Worm (Caenorhabditis elegans) whole organism, early embryonic: ENCODE measurements around the gene BE10.1.

ENCODE experiments used
- B0310.2 ChIP-seq: sonication (generic microtip); optimal IDR thresholded peaks from 2 replicates; lab custom pipeline; 2016; ENCODE audit warnings: mild to moderate bottlenecking, missing genetic modification characterization, missing compliant biosample characterization
- F13C5.2 ChIP-seq: sonication (generic microtip); optimal IDR thresholded peaks from 2 replicates; lab custom pipeline; 2017; ENCODE audit warnings: mild to moderate bottlenecking, missing genetic modification characterization, inconsistent platforms, missing compliant biosample characterization
- aly-1 ChIP-seq: sonication (generic microtip); optimal IDR thresholded peaks from 2 replicates; lab custom pipeline; 2016; ENCODE audit warnings: missing genetic modification characterization, missing compliant biosample characterization
- ama-1 ChIP-seq: fragments of 150-350 bp; optimal IDR thresholded peaks from 2 replicates; lab custom pipeline; 2014
- ceh-13 ChIP-seq: fragments of 200-800 bp; sonication (Bioruptor generic); optimal IDR thresholded peaks from 2 replicates; lab custom pipeline; 2018; ENCODE audit warnings: mild to moderate bottlenecking, missing genetic modification characterization, missing compliant biosample characterization
- ceh-36 ChIP-seq: sonication (generic microtip); optimal IDR thresholded peaks from 2 replicates; lab custom pipeline; 2016; ENCODE audit warnings: missing genetic modification characterization, inconsistent platforms, missing compliant biosample characterization
- ets-7 ChIP-seq: sonication (generic microtip); optimal IDR thresholded peaks from 2 replicates; lab custom pipeline; 2016; ENCODE audit warnings: missing genotype, missing genetic modification characterization, missing compliant biosample characterization
- flt-1 ChIP-seq: fragments of 200-800 bp; sonication (Bioruptor generic); IDR thresholded peaks from 2 replicates; pipeline ENCODE4 v1.3.6; 2022; ENCODE audit warnings: missing genetic modification characterization, missing compliant biosample characterization
- hmbx-1 ChIP-seq: sonication (generic microtip); optimal IDR thresholded peaks from 2 replicates; lab custom pipeline; 2016; ENCODE audit warnings: mild to moderate bottlenecking, missing genetic modification characterization, missing compliant biosample characterization
- hmg-4 ChIP-seq: fragments of 200-800 bp; sonication (Bioruptor generic); optimal IDR thresholded peaks from 2 replicates; lab custom pipeline; 2018; ENCODE audit warnings: mild to moderate bottlenecking, missing genetic modification characterization, missing compliant biosample characterization
- hnd-1 ChIP-seq: sonication (generic microtip); optimal IDR thresholded peaks from 2 replicates; lab custom pipeline; 2016; ENCODE audit warnings: missing genetic modification characterization, missing compliant biosample characterization
- pes-1 ChIP-seq: fragments of 200-800 bp; sonication (Bioruptor generic); IDR thresholded peaks from 2 replicates; pipeline ENCODE4 v1.3.6; 2022; ENCODE audit warnings: missing genetic modification reagents, missing genetic modification characterization, missing compliant biosample characterization
- scrt-1 ChIP-seq: fragments of 200-800 bp; sonication (Bioruptor generic); IDR thresholded peaks from 2 replicates; pipeline ENCODE4 v1.3.6; 2022; ENCODE audit warnings: missing genetic modification characterization, missing compliant biosample characterization
- sea-1 ChIP-seq: fragments of 200-800 bp; sonication (Bioruptor generic); conservative IDR thresholded peaks from 2 replicates; pipeline ENCODE4 v1.3.6; 2022; ENCODE audit warnings: missing genetic modification characterization, missing compliant biosample characterization
- tbx-11 ChIP-seq: fragments of 200-800 bp; sonication (Bioruptor generic); IDR thresholded peaks from 2 replicates; pipeline ENCODE4 v1.3.6; 2022; ENCODE audit warnings: missing genetic modification characterization, missing compliant biosample characterization
- tbx-37 ChIP-seq: fragments of 200-800 bp; sonication (Bioruptor generic); conservative IDR thresholded peaks from 2 replicates; pipeline ENCODE4 v1.3.6; 2022; ENCODE audit warnings: missing genetic modification reagents, missing genetic modification characterization, missing compliant biosample characterization
- tra-4 ChIP-seq: sonication (generic microtip); optimal IDR thresholded peaks from 2 replicates; lab custom pipeline; 2017; ENCODE audit warnings: missing genetic modification characterization, missing compliant biosample characterization

BE10.1 gene

DNA sequence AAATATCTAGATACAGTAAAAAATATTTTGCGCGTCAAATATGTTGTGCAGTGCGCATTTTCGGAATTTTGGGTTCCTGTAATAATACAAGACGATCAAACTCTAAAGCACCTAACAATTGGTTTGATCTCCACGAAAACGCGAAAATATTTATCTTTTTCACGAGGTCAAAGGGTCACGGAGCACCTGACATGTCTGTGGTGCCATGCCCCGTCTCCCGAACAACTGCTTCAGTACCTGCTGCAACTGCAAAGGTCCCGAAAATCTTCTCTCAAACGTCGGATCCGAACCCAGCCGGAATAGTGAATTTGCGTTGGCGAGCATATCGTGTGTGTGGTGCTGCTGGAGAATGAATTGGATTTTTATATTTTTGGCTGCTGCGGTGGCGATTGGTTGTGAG lies 30.6 kb upstream of the BE10.1 start, which contains the start of the genes Y37D8A.2 and Y37D8A.25:
Y37D8A.2 (plus strand) TSS at position 285 of the 400 bp plus-strand sequence.
Y37D8A.25 (minus strand) TSS at position 345 of the 400 bp plus-strand sequence.
- TF ChIP-seq tra-4 (tag; lab: Kevin White, UChicago) (no peak), aly-1 (tag; lab: Kevin White, UChicago) (no peak), tbx-37 (GFP tag; lab: Robert Waterston, UW) (no peak), hmbx-1 (no peak), scrt-1 (GFP tag; lab: Robert Waterston, UW) (no peak), hmg-4 (GFP tag; lab: Kevin White, UChicago) (no peak), ets-7 (tag; lab: Kevin White, UChicago) (no peak), B0310.2 (tag; lab: Kevin White, UChicago) (no peak), sea-1 (no peak), ceh-13 (GFP tag; lab: Kevin White, UChicago) (no peak), F13C5.2 (tag; lab: Kevin White, UChicago) (no peak), flt-1 (GFP tag; lab: Robert Waterston, UW) (no peak), ama-1 (lab: Kevin White, UChicago) (no peak), hnd-1 (no peak), tbx-11 (no peak), ceh-36 (no peak), pes-1 (GFP tag; lab: Robert Waterston, UW) (no peak)

DNA sequence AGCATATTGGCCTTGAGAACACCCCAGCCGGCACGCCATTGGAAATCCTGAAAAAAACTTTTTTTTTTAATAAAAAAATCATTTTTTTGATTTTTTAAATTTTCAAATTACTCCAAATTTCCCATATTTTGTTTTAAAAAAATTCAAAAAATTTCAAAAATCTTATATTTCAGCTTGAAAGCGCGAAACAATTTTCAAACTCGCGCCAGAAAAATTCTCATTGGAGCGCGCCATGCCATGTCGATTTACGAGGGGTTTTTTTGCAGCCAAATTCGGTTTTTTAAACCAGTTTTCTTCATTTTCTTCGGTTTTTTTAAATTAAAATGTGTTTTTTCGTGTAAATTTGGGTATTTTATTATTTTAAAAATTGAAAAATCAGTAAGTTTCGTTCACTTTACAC lies 29.8 kb upstream of the BE10.1 start:
- TF ChIP-seq tbx-37 (GFP tag; lab: Robert Waterston, UW) (no peak), tra-4 (tag; lab: Kevin White, UChicago) (no peak), hmg-4 (GFP tag; lab: Kevin White, UChicago) (no peak), hmbx-1 (no peak), sea-1 (no peak), tbx-11 (no peak), hnd-1 (no peak), scrt-1 (GFP tag; lab: Robert Waterston, UW) (no peak), F13C5.2 (tag; lab: Kevin White, UChicago) (no peak), ceh-36 (no peak), ceh-13 (GFP tag; lab: Kevin White, UChicago) (no peak), flt-1 (GFP tag; lab: Robert Waterston, UW) (no peak), ama-1 (lab: Kevin White, UChicago) (no peak), aly-1 (tag; lab: Kevin White, UChicago) (no peak), B0310.2 (tag; lab: Kevin White, UChicago) (no peak), pes-1 (GFP tag; lab: Robert Waterston, UW) (no peak), ets-7 (tag; lab: Kevin White, UChicago) (no peak)

DNA sequence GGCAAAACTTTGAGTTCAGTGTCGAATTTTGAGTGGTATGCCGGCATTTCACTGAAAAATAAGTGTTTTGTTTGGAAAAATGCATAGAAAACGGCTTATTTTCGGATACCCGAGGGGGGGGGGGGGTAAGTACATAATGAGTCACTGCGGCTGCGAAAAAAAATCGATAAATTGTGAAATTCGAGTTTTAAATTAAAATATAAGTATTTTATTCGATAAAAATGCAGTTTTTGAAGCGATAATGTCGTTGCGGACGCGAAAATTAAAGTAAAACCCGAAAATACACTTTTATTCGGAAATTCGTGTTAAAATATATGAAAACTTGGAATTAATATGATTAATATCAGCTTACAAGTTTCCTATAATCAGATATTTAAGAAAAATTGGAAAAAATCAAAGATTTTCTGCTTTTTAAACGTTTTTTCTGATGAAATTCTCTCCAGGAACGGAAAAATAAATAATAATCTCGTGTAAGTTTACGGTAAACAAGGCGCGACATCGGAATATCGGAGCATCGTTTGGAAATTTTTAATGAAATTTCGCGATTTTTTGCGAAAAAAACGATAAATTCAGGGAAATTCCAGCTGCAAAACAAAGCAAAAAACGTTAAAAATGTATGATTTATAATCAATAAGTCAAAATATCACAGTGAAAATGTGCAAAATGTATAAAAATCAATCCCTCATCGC lies 28.9 kb upstream of the BE10.1 start, which contains the start of gene arx-5:
arx-5 (minus strand) TSS at position 51 of the 689 bp plus-strand sequence.
- TF ChIP-seq tbx-11, result no peak
- no peak for TF ChIP-seq ama-1 (lab: Kevin White, UChicago)
- no peak for TF ChIP-seq hmg-4 (GFP tag; lab: Kevin White, UChicago)
- no peak for TF ChIP-seq ets-7 (tag; lab: Kevin White, UChicago)
- no peak for TF ChIP-seq tra-4 (tag; lab: Kevin White, UChicago)
- TF ChIP-seq flt-1 (GFP tag; lab: Robert Waterston, UW), result no peak
- no peak for TF ChIP-seq F13C5.2 (tag; lab: Kevin White, UChicago)

DNA sequence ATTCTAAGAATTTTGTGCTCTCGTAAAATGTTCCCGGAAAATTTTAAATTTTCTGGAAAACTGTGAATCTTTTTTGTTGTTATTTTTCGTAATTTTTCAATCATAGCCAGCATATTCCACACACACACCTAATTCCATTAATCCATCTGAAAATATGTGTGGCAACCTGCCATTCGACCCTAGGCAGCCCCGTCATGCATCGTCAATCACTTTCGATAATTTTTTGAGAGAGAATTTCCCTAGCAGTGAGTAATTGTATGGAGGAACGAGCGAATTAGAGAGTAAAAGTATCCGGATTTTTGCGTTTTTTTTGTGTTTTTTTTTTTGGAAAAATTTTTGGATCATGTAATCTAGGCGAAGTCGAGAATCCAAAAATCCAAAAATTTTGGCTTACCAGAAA lies 23.9 kb upstream of the BE10.1 start, which contains the start of gene BE10.4:
BE10.4 (plus strand) TSS at position 301 of the 400 bp plus-strand sequence.
- no peak for TF ChIP-seq ceh-36
- TF ChIP-seq hnd-1, result no peak
- no peak for TF ChIP-seq tbx-11
- no peak for TF ChIP-seq ets-7 (tag; lab: Kevin White, UChicago)

DNA sequence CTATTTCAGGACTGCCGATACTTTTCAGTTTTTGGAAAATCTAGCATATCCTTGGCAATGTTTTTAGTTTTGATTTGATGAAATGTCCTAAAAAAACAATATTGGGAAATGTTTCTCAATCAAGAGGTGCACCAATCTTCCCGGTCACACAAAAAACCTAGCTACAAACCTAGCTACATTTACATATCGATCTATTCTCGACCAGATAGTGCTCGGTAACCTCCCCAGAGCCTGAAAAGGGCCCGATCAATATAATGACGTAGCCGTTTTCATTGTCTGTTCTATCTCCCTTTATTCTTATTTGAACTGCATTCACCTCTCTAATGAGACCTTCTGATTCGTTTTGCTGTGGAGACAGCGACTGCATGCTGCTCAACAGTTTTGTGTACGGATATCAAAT lies 18.4 kb upstream of the BE10.1 start, which contains the start of gene BE10.3:
BE10.3 (plus strand) TSS at position 301 of the 400 bp plus-strand sequence.
- TF ChIP-seq B0310.2 (tag; lab: Kevin White, UChicago) (no peak), ama-1 (lab: Kevin White, UChicago) (no peak), hnd-1 (no peak), tbx-37 (GFP tag; lab: Robert Waterston, UW) (no peak), ets-7 (tag; lab: Kevin White, UChicago) (no peak), tbx-11 (no peak)

DNA sequence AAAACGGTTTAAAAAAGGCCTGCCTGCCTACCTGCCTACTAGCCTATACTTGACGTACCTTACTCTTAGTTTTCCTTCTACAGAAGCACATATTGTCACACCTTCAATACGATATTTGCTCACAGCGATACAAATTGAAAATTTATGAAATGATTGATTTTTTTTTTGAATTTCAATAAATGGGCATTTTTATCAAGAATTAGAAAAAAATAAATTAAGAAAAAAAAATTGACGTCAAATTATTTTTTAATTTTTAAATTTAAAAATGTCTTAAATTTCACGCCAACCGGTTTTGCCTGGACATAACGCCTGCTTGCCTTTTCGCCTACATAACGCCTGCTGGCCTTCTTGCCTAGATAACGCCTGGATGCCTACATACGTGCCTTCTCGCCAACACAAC lies 17.4 kb upstream of the BE10.1 start, which contains the start of gene BE10.5:
BE10.5 (minus strand) TSS at position 101 of the 400 bp plus-strand sequence.
- no peak for TF ChIP-seq scrt-1 (GFP tag; lab: Robert Waterston, UW)
- TF ChIP-seq ets-7 (tag; lab: Kevin White, UChicago), result no peak
- no peak for TF ChIP-seq hmg-4 (GFP tag; lab: Kevin White, UChicago)
- no peak for TF ChIP-seq sea-1
- no peak for TF ChIP-seq ceh-13 (GFP tag; lab: Kevin White, UChicago)

DNA sequence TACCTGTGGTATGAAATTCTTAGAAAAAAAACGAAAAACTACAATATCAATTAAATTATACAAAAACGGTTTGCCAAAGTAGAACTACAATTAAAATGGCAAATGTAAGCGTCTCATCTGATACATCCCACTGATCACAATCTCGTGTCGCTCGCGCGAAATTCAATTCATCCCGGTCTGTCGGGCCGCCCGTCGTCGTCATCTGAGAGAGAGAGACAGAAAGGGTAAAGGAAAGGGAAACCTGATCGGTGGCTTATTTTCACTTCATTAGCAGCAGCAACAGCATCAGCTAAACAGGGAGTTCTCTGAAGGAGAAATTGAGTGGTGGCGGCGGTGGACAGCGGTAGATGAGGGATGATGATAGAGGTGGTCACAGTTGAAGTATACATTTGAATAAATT lies 11.2 kb upstream of the BE10.1 start:
- no peak for TF ChIP-seq B0310.2 (tag; lab: Kevin White, UChicago)
- TF ChIP-seq ceh-13 (GFP tag; lab: Kevin White, UChicago), result no peak

DNA sequence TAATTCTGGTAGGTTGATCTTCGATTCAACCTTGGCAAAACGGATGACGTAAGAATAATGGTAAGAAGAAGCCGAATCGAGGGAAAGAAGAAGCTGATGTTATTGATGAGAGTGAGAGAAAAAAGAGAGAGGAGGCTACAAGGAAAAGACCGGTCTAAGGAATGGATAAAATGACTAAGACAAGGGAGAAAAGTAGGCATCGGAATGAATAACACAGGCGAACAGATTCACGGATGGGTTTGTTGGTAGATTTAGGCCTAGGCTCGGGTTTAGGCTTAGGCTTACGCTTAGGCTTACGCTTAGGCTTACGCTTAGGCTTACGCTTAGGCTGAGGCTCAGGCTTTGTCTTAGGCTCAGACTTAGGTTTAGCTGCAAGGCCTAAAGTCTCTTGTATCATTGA lies 9.1 kb upstream of the BE10.1 start, which contains the start of gene agmo-1:
agmo-1 (minus strand) TSS at position 101 of the 400 bp plus-strand sequence.
- no peak for TF ChIP-seq F13C5.2 (tag; lab: Kevin White, UChicago)
- TF ChIP-seq ceh-13 (GFP tag; lab: Kevin White, UChicago), result no peak
- no peak for TF ChIP-seq sea-1
- TF ChIP-seq hmg-4 (GFP tag; lab: Kevin White, UChicago), result no peak
- no peak for TF ChIP-seq pes-1 (GFP tag; lab: Robert Waterston, UW)
- TF ChIP-seq scrt-1 (GFP tag; lab: Robert Waterston, UW), result no peak
